Fruit fly (Drosophila melanogaster) whole organism, pupa: ENCODE measurements around the gene Rtel1.

Experiments used
- CG10348 ChIP-seq: fragments of 200-800 bp; sonication (Bioruptor generic); IDR thresholded peaks from 2 replicates; pipeline ENCODE4 v1.3.6; 2022; ENCODE audit warnings: missing biosample characterization, missing genetic modification characterization
- CG12605 ChIP-seq: fragments of 200-800 bp; sonication (Bioruptor generic); IDR thresholded peaks from 2 replicates; pipeline ENCODE4 v1.3.6; 2022; ENCODE audit warnings: missing biosample characterization, missing genetic modification characterization
- D1 ChIP-seq: fragments of 200-800 bp; sonication (Bioruptor generic); optimal IDR thresholded peaks from 2 replicates; lab custom pipeline; 2018; ENCODE audit warnings: missing biosample characterization, mild to moderate bottlenecking, missing genetic modification characterization, moderate library complexity
- Pif1B ChIP-seq: fragments of 200-800 bp; sonication (Bioruptor generic); optimal IDR thresholded peaks from 3 replicates; lab custom pipeline; 2016; ENCODE audit warnings: missing biosample characterization, missing genetic modification characterization
- Snoo ChIP-seq: fragments of 200-800 bp; sonication (Bioruptor generic); optimal IDR thresholded peaks from 3 replicates; lab custom pipeline; 2017; ENCODE audit warnings: missing biosample characterization, mild to moderate bottlenecking, missing genetic modification characterization, inconsistent platforms
- rn ChIP-seq: fragments of 200-800 bp; sonication (Bioruptor generic); IDR thresholded peaks from 2 replicates; pipeline ENCODE4 v1.3.6; 2022; ENCODE audit warnings: missing biosample characterization, missing genetic modification characterization

dm6 chrX:5791840-5792239, 44.3 kb downstream of the Rtel1 start, which contains the start of gene CG12239:
- TF ChIP-seq D1 (tag; lab: Kevin White, UChicago) (no peak), CG10348 (GFP tag; lab: Robert Waterston, UW) (no peak), Snoo (no peak), CG12605 (GFP tag; lab: Robert Waterston, UW) (no peak), Pif1B (GFP tag; lab: Kevin White, UChicago) (no peak), rn (GFP tag; lab: Robert Waterston, UW) (no peak)
